Fruit fly (Drosophila melanogaster) whole organism, embryonic: ENCODE results near the gene Ssadh.

Experiments
- Asciz ChIP-seq: fragments of 200-800 bp; sonication (Bioruptor generic); optimal IDR thresholded peaks from 2 replicates; lab custom pipeline; 2017; ENCODE audit warnings: missing biosample characterization, mild to moderate bottlenecking, missing genetic modification characterization, missing genetic modification reagents
- CG10654 ChIP-seq: fragments of 200-800 bp; sonication (Bioruptor generic); optimal IDR thresholded peaks from 2 replicates; lab custom pipeline; 2016; ENCODE audit warnings: missing biosample characterization, missing genetic modification characterization
- CG12236 ChIP-seq: fragments of 200-800 bp; sonication (Bioruptor generic); optimal IDR thresholded peaks from 2 replicates; lab custom pipeline; 2016; ENCODE audit warnings: missing biosample characterization, missing genetic modification characterization
- CG13424 ChIP-seq: fragments of 200-800 bp; sonication (Bioruptor generic); optimal IDR thresholded peaks from 2 replicates; lab custom pipeline; 2019; ENCODE audit warnings: missing biosample characterization, mild to moderate bottlenecking, missing genetic modification characterization, moderate library complexity
- CG14014 ChIP-seq: fragments of 200-800 bp; sonication (Bioruptor generic); IDR thresholded peaks from 2 replicates; pipeline ENCODE4 v1.3.6; 2022; ENCODE audit warnings: missing biosample characterization, missing genetic modification characterization
- CG14667 ChIP-seq: fragments of 200-800 bp; sonication (Bioruptor generic); IDR thresholded peaks from 2 replicates; pipeline ENCODE4 v1.3.6; 2022; ENCODE audit warnings: missing biosample characterization, missing genetic modification characterization
- CG15696 ChIP-seq: fragments of 200-800 bp; sonication (Bioruptor generic); optimal IDR thresholded peaks from 2 replicates; lab custom pipeline; 2019; ENCODE audit warnings: missing biosample characterization, mild to moderate bottlenecking, missing genetic modification characterization, moderate library complexity
- CG1602 ChIP-seq: fragments of 200-800 bp; sonication (Bioruptor generic); optimal IDR thresholded peaks from 3 replicates; lab custom pipeline; 2016; ENCODE audit warnings: missing biosample characterization, missing genetic modification characterization
- CG1603 ChIP-seq: fragments of 200-800 bp; sonication (Bioruptor generic); optimal IDR thresholded peaks from 2 replicates; lab custom pipeline; 2019; ENCODE audit warnings: missing biosample characterization, mild to moderate bottlenecking, missing genetic modification characterization, moderate library complexity
- CG17328 ChIP-seq: fragments of 200-800 bp; sonication (Bioruptor generic); IDR thresholded peaks from 2 replicates; pipeline ENCODE4 v1.3.6; 2022; ENCODE audit warnings: missing biosample characterization, missing genetic modification characterization
- CG17829 ChIP-seq: fragments of 200-800 bp; optimal IDR thresholded peaks from 2 replicates; lab custom pipeline; 2019; ENCODE audit warnings: missing biosample characterization, mild to moderate bottlenecking, missing genetic modification characterization, moderate library complexity
- CG2199 ChIP-seq: fragments of 200-800 bp; sonication (Bioruptor generic); IDR thresholded peaks from 3 replicates; pipeline ENCODE4 v1.3.6; 2022; ENCODE audit warnings: missing biosample characterization, missing genetic modification characterization
- CG30403 ChIP-seq: fragments of 200-800 bp; sonication (Bioruptor generic); optimal IDR thresholded peaks from 3 replicates; lab custom pipeline; 2016; ENCODE audit warnings: missing biosample characterization, missing genetic modification characterization
- CG30431 ChIP-seq: fragments of 200-800 bp; sonication (Bioruptor generic); optimal IDR thresholded peaks from 2 replicates; lab custom pipeline; 2017; ENCODE audit warnings: missing biosample characterization, missing genetic modification characterization
- CG33213 ChIP-seq: fragments of 200-800 bp; sonication (Bioruptor generic); optimal IDR thresholded peaks from 3 replicates; lab custom pipeline; 2016; ENCODE audit warnings: missing biosample characterization, missing genetic modification characterization
- CG7271 ChIP-seq: fragments of 200-800 bp; sonication (Bioruptor generic); optimal IDR thresholded peaks from 2 replicates; lab custom pipeline; 2018; ENCODE audit warnings: missing biosample characterization, mild to moderate bottlenecking, missing genetic modification characterization, moderate library complexity
- CG7839 ChIP-seq: fragments of 200-800 bp; sonication (Bioruptor generic); optimal IDR thresholded peaks from 3 replicates; lab custom pipeline; 2018; ENCODE audit warnings: missing biosample characterization, mild to moderate bottlenecking, missing genetic modification characterization, moderate library complexity
- CG7963 ChIP-seq: fragments of 200-800 bp; sonication (Bioruptor generic); IDR thresholded peaks from 3 replicates; pipeline ENCODE4 v1.3.6; 2022; ENCODE audit warnings: missing biosample characterization, missing genetic modification characterization; ENCODE audit not compliant: partially characterized antibody
- Deaf1 ChIP-seq: fragments of 200-800 bp; optimal IDR thresholded peaks from 3 replicates; lab custom pipeline; 2019; ENCODE audit warnings: missing biosample characterization, mild to moderate bottlenecking, missing genetic modification characterization, moderate library complexity
- Drgx ChIP-seq: fragments of 200-800 bp; sonication (Bioruptor generic); IDR thresholded peaks from 2 replicates; pipeline ENCODE4 v1.3.6; 2022; ENCODE audit warnings: missing biosample characterization, missing genetic modification characterization
- Mes4 ChIP-seq: fragments of 200-800 bp; sonication (Bioruptor generic); optimal IDR thresholded peaks from 2 replicates; lab custom pipeline; 2016; ENCODE audit warnings: missing biosample characterization, missing genetic modification characterization
- Usf ChIP-seq: fragments of 200-800 bp; sonication (Bioruptor generic); optimal IDR thresholded peaks from 2 replicates; lab custom pipeline; 2017; ENCODE audit warnings: missing genotype, missing biosample characterization, missing genetic modification characterization
- Xrp1 ChIP-seq: fragments of 200-800 bp; sonication (Bioruptor generic); IDR thresholded peaks from 2 replicates; pipeline ENCODE4 v1.3.6; 2022; ENCODE audit warnings: missing biosample characterization, missing genetic modification characterization
- ara ChIP-seq: fragments of 200-800 bp; sonication (Bioruptor generic); IDR thresholded peaks from 2 replicates; pipeline ENCODE4 v1.3.6; 2022; ENCODE audit warnings: missing biosample characterization, missing genetic modification characterization
- chif ChIP-seq, 2 experiments: fragments of 200-800 bp; sonication (Bioruptor generic); optimal IDR thresholded peaks; 3 replicates each; lab custom pipeline; 2016; ENCODE audit warnings: missing biosample characterization in 2 of 2, missing genetic modification characterization in 2 of 2
- crp ChIP-seq, 2 experiments: fragments of 200-800 bp; sonication (Bioruptor generic); optimal IDR thresholded peaks; 2 replicates in 1 of 2; 3 replicates in 1 of 2; lab custom pipeline; 2017; ENCODE audit warnings: missing biosample characterization in 2 of 2, missing genetic modification characterization in 2 of 2, mild to moderate bottlenecking in 1 of 2, moderate library complexity in 1 of 2
- dimm ChIP-seq: fragments of 200-800 bp; sonication (Bioruptor generic); IDR thresholded peaks from 2 replicates; pipeline ENCODE4 v1.3.6; 2022; ENCODE audit warnings: missing biosample characterization, missing genetic modification characterization
- dmrt99B ChIP-seq: fragments of 200-800 bp; sonication (Bioruptor generic); optimal IDR thresholded peaks from 2 replicates; lab custom pipeline; 2018; ENCODE audit warnings: missing biosample characterization, mild to moderate bottlenecking, missing genetic modification characterization, moderate library complexity
- gcm ChIP-seq: fragments of 200-800 bp; sonication (Bioruptor generic); optimal IDR thresholded peaks from 2 replicates; lab custom pipeline; 2019; ENCODE audit warnings: missing biosample characterization, mild to moderate bottlenecking, missing genetic modification characterization, moderate library complexity
- gcm2 ChIP-seq: fragments of 200-800 bp; sonication (Bioruptor generic); optimal IDR thresholded peaks from 2 replicates; lab custom pipeline; 2016; ENCODE audit warnings: missing biosample characterization, missing genetic modification characterization
- hkb ChIP-seq, 2 experiments: fragments of 200-800 bp in 1 of 2; fragments of >200 bp in 1 of 2; sonication (Bioruptor generic) in 1 of 2; IDR thresholded peaks in 1 of 2; optimal IDR thresholded peaks in 1 of 2; 2 replicates each; pipeline versions ENCODE4 v1.3.6 to Lab custom; 2017 to 2022; ENCODE audit warnings: missing biosample characterization in 1 of 2, missing genetic modification characterization in 1 of 2
- jigr1 ChIP-seq: fragments of 200-800 bp; sonication (Bioruptor generic); IDR thresholded peaks from 3 replicates; pipeline ENCODE4 v1.3.6; 2022; ENCODE audit warnings: missing biosample characterization, missing genetic modification characterization
- lov ChIP-seq, 2 experiments: fragments of 200-800 bp in 1 of 2; fragments of >200 bp in 1 of 2; sonication (Bioruptor generic) in 1 of 2; IDR thresholded peaks in 1 of 2; optimal IDR thresholded peaks in 1 of 2; 2 replicates in 1 of 2; 3 replicates in 1 of 2; pipeline versions ENCODE4 v1.3.6 to Lab custom; 2017 to 2022; ENCODE audit warnings: missing biosample characterization in 1 of 2, missing genetic modification characterization in 1 of 2
- nom ChIP-seq: fragments of 200-800 bp; sonication (Bioruptor generic); optimal IDR thresholded peaks from 2 replicates; lab custom pipeline; 2017; ENCODE audit warnings: missing biosample characterization, missing genetic modification characterization, mild to moderate bottlenecking, moderate library complexity, missing genetic modification reagents
- phol ChIP-seq: fragments of 200-800 bp; sonication (Bioruptor generic); optimal IDR thresholded peaks from 3 replicates; lab custom pipeline; 2018; ENCODE audit warnings: missing biosample characterization, mild to moderate bottlenecking, missing genetic modification characterization, moderate library complexity
- psq ChIP-seq: fragments of 200-800 bp; sonication (Bioruptor generic); optimal IDR thresholded peaks from 2 replicates; lab custom pipeline; 2017; ENCODE audit warnings: missing biosample characterization, missing genetic modification characterization
- sens ChIP-seq: fragments of 200-800 bp; sonication (Bioruptor generic); peaks from one replicate; lab custom pipeline; 2016; ENCODE audit warnings: missing biosample characterization, missing genetic modification characterization
- sens-2 ChIP-seq: fragments of 200-800 bp; sonication (Bioruptor generic); IDR thresholded peaks from 2 replicates; pipeline ENCODE4 v1.3.6; 2022; ENCODE audit warnings: missing biosample characterization, missing genetic modification characterization
- trem ChIP-seq: fragments of 200-800 bp; optimal IDR thresholded peaks from 3 replicates; lab custom pipeline; 2019; ENCODE audit warnings: missing biosample characterization, mild to moderate bottlenecking, missing genetic modification characterization, moderate library complexity
- usp ChIP-seq: fragments of >200 bp; optimal IDR thresholded peaks from 2 replicates; lab custom pipeline; 2017; ENCODE audit warnings: missing biosample characterization, missing genetic modification characterization

Gene Ssadh

DNA sequence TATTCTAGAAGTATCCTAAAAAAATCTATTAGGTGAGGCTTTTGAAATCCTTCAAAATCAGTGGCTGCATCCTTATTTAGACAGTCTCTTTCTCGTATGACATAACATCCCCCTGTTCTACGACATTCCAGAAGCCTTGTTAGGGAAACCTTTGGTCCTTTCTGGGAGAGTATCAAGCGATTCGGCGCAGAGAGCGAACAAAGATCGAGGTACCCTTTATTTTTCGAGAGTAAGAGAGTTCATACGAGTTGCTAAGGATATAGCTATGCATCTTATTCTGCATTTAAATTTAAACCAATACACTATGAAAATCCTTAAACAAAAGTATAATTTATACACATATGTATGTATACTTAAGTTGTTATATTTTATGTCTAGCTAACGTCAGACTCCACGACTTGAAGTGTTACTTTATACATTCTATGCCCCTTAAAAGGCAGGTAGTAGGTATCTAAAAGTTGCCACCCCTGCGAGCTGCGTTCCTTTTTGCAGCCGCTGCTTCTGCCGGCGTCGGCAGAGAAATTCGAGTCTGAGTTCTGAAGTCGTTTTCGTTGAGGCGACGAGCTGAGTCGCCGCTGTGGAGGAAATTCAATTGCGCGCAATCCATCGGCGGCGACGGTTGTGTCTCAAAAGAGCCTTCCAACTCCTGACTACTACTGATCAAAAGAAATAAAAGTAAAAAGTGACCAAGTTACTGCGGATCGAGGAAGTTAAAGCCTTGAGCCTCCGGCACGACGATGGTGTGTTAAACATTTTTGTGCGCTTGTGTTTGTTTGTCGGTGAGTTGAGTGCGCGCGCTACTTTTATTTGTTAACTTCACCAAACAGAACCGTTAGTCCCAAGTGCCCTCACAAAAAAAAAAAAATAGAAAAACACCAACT is 10.8 kb upstream of the Ssadh start, which contains the start of gene jigr1 (continued):
- TF ChIP-seq jigr1 (GFP tag; lab: Robert Waterston, UW), result no peak
- TF ChIP-seq ara (GFP tag; lab: Robert Waterston, UW), result peak; percentile 54; the same call in 1 of the 2 replicates
- TF ChIP-seq CG12236 (GFP tag; lab: Kevin White, UChicago), result no peak
- TF ChIP-seq crp (GFP tag; optimal IDR thresholded peaks at IDR 0.05; lab: Kevin White, UChicago), result no peak
- TF ChIP-seq Drgx (GFP tag; lab: Robert Waterston, UW), result no peak
- TF ChIP-seq dimm, result no peak
- peak; percentile 83 for TF ChIP-seq CG17829
- TF ChIP-seq usp (GFP tag; lab: Kevin White, UChicago), result no peak
- peak; percentile 79 for TF ChIP-seq CG2199 (GFP tag; lab: Robert Waterston, UW)
- TF ChIP-seq CG14014 (GFP tag; lab: Robert Waterston, UW), result no peak
- TF ChIP-seq CG10654 (GFP tag; lab: Kevin White, UChicago), result no peak
- TF ChIP-seq lov (optimal IDR thresholded peaks at IDR 0.05; lab: Kevin White, UChicago), result no peak
- TF ChIP-seq lov (GFP tag; IDR thresholded peaks at IDR 0.05; lab: Robert Waterston, UW), result 0 out of 3 replicates have a peak, but pooled peaks have one; percentile 34
- TF ChIP-seq CG7839 (tag; lab: Kevin White, UChicago), result peak; percentile 52
- TF ChIP-seq dmrt99B (tag; lab: Kevin White, UChicago), result no peak
- TF ChIP-seq CG30431, result peak; percentile 51
- peak; percentile 91 for TF ChIP-seq sens (GFP tag; lab: Kevin White, UChicago)
- TF ChIP-seq CG7963, result no peak
- no peak for TF ChIP-seq hkb (optimal IDR thresholded peaks at IDR 0.05; lab: Kevin White, UChicago)
- TF ChIP-seq hkb (GFP tag; IDR thresholded peaks at IDR 0.05; lab: Robert Waterston, UW), result peak; percentile 41; the same call in 1 of the 2 replicates
- TF ChIP-seq chif (GFP tag; optimal IDR thresholded peaks at IDR 0.05; lab: Kevin White, UChicago), result peak; percentile 6 to 66
- peak; percentile 57 for TF ChIP-seq phol (tag; lab: Kevin White, UChicago)
- TF ChIP-seq CG17328 (GFP tag; lab: Robert Waterston, UW), result peak; percentile 49; the same call in 1 of the 2 replicates
- peak; percentile 7 for TF ChIP-seq psq (GFP tag; lab: Kevin White, UChicago)
- TF ChIP-seq CG33213 (GFP tag; lab: Kevin White, UChicago), result no peak
- peak; percentile 47 for TF ChIP-seq CG1602 (GFP tag; lab: Kevin White, UChicago)
- TF ChIP-seq nom (GFP tag; lab: Kevin White, UChicago), result peak; percentile 64
- TF ChIP-seq CG7271 (tag; lab: Kevin White, UChicago), result peak; percentile 63
- peak; percentile 8 for TF ChIP-seq Usf
- peak; percentile 79 for TF ChIP-seq trem
- peak; percentile 90 for TF ChIP-seq CG15696
- TF ChIP-seq CG13424 (tag; lab: Kevin White, UChicago), result peak; percentile 19
- TF ChIP-seq gcm (GFP tag; lab: Kevin White, UChicago), result peak; percentile 58
- no peak for TF ChIP-seq CG14667 (GFP tag; lab: Robert Waterston, UW)
- no peak for TF ChIP-seq Asciz (GFP tag; lab: Kevin White, UChicago)
- TF ChIP-seq Mes4 (GFP tag; lab: Kevin White, UChicago), result no peak
- no peak for TF ChIP-seq gcm2 (GFP tag; lab: Kevin White, UChicago)
- no peak for TF ChIP-seq sens-2 (GFP tag; lab: Robert Waterston, UW)
- peak; percentile 24 for TF ChIP-seq CG30403 (GFP tag; lab: Kevin White, UChicago)
- peak; percentile 78 for TF ChIP-seq Xrp1
- peak; percentile 50 for TF ChIP-seq CG1603 (tag; lab: Kevin White, UChicago)
- TF ChIP-seq Deaf1 (tag; lab: Kevin White, UChicago), result peak; percentile 0
